Worm (Caenorhabditis elegans): ENCODE measurements around the gene R151.1.

The R151.1 gene

DNA sequence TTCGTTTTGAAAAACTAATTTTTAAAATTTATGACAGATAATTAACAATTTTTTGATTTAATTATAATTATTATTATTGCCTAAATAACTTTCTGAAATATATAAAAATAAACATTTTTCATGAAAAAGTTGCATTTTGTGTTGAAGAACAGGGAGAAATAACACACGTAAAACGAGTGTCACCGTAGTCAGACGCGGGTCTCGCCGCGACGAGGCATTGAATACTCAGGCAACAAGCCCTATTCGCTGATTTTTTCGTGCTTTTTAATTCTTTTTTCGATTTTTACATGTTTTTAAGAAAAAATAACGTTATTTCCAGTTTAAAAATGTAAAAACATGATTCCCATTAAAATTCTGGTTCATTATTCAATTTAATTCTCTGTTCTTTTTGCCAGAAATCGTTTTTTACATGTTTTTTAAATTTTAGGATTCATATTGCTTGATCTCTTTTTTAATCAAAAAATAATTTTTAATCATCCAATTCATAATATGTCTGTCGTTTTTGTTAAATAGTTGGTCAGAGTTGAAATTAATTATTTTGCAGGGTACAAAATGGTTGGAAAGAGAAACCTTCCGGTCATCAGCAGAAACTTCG lies 8.3 kb upstream of the R151.1 start, which contains the start of gene rpl-6 (continued):
- peak; percentile 20; the same call in 1 of the 2 replicates for TF ChIP-seq tra-1 (GFP tag; IDR thresholded peaks at IDR 0.05)
- peak; percentile 64 for TF ChIP-seq duxl-1 (tag; optimal IDR thresholded peaks at IDR 0.05; ENCODE audit: poor library complexity)
- TF ChIP-seq daf-16 (GFP tag; optimal IDR thresholded peaks at IDR 0.05), result no peak
- TF ChIP-seq daf-16 (tag; optimal IDR thresholded peaks at IDR 0.05), result peak; percentile 85
- peak; percentile 95 for TF ChIP-seq nhr-77 (tag; optimal IDR thresholded peaks at IDR 0.05)
- peak; percentile 33 for TF ChIP-seq ama-1 (optimal IDR thresholded peaks at IDR 0.05)
- TF ChIP-seq zip-11 (GFP tag; IDR thresholded peaks at IDR 0.05), result no peak
- peak; percentile 88 for TF ChIP-seq dpl-1 (GFP tag; optimal IDR thresholded peaks at IDR 0.05)
- TF ChIP-seq lin-29 (GFP tag; IDR thresholded peaks at IDR 0.05), result no peak
- TF ChIP-seq ctbp-1 (GFP tag; IDR thresholded peaks at IDR 0.05), result peak; percentile 46; the same call in 1 of the 2 replicates
- TF ChIP-seq nhr-28 (tag; optimal IDR thresholded peaks at IDR 0.05), result peak; percentile 88
- no peak for TF ChIP-seq jun-1 (tag; optimal IDR thresholded peaks at IDR 0.05)
- TF ChIP-seq F10B5.3 (tag; optimal IDR thresholded peaks at IDR 0.05), result no peak
- TF ChIP-seq egl-43 (GFP tag; IDR thresholded peaks at IDR 0.05), result no peak
- no peak for TF ChIP-seq saeg-2 (GFP tag; IDR thresholded peaks at IDR 0.05)
- peak; percentile 77 for TF ChIP-seq lin-13 (GFP tag; optimal IDR thresholded peaks at IDR 0.05)
- TF ChIP-seq skn-1 (tag; optimal IDR thresholded peaks at IDR 0.05), result no peak
- no peak for TF ChIP-seq Y105C5A.15 (GFP tag; IDR thresholded peaks at IDR 0.05)
- TF ChIP-seq sdz-12 (GFP tag; optimal IDR thresholded peaks at IDR 0.05), result no peak
- TF ChIP-seq php-3 (GFP tag; IDR thresholded peaks at IDR 0.05), result no peak
- TF ChIP-seq zip-2 (tag; optimal IDR thresholded peaks at IDR 0.05), result peak; percentile 38
- TF ChIP-seq zag-1 (tag; optimal IDR thresholded peaks at IDR 0.05), result no peak
- peak; percentile 80 for TF ChIP-seq arid-1 (GFP tag; conservative IDR thresholded peaks at IDR 0.05)
- TF ChIP-seq Y5F2A.4 (GFP tag; optimal IDR thresholded peaks at IDR 0.05), result no peak
- TF ChIP-seq nhr-42 (GFP tag; IDR thresholded peaks at IDR 0.05), result no peak
- TF ChIP-seq ztf-7 (tag; optimal IDR thresholded peaks at IDR 0.05), result peak; percentile 19
- peak; percentile 91 for TF ChIP-seq mep-1 (tag; optimal IDR thresholded peaks at IDR 0.05)
- peak; percentile 27; the same call in 1 of the 2 replicates for TF ChIP-seq ceh-20 (GFP tag; IDR thresholded peaks at IDR 0.05)
- TF ChIP-seq Y75B8A.6 (GFP tag; IDR thresholded peaks at IDR 0.05), result no peak
- peak; percentile 86 for TF ChIP-seq dve-1 (tag; optimal IDR thresholded peaks at IDR 0.05; ENCODE audit: insufficient read depth)
- peak; percentile 60 for TF ChIP-seq dmd-6 (GFP tag; IDR thresholded peaks at IDR 0.05)
- peak; percentile 81 for TF ChIP-seq zfp-2 (tag; optimal IDR thresholded peaks at IDR 0.05)
- TF ChIP-seq F44E2.7 (GFP tag; IDR thresholded peaks at IDR 0.05), result no peak
- peak; percentile 56 for TF ChIP-seq spr-1 (tag; optimal IDR thresholded peaks at IDR 0.05)
- TF ChIP-seq daf-8 (GFP tag; IDR thresholded peaks at IDR 0.05), result no peak
- peak; percentile 82 for TF ChIP-seq nhr-102 (tag; optimal IDR thresholded peaks at IDR 0.05)
- peak; percentile 24; the same call in 1 of the 2 replicates for TF ChIP-seq pha-4 (GFP tag; IDR thresholded peaks at IDR 0.05)
- TF ChIP-seq pha-4 (tag; optimal IDR thresholded peaks at IDR 0.05), result peak; percentile 86
- TF ChIP-seq lir-3 (tag; optimal IDR thresholded peaks at IDR 0.05), result no peak
- peak; percentile 37; the same call in 1 of the 2 replicates for TF ChIP-seq daf-19 (GFP tag; conservative IDR thresholded peaks at IDR 0.05)
- peak; percentile 87 for TF ChIP-seq nhr-11 (tag; optimal IDR thresholded peaks at IDR 0.05)
- TF ChIP-seq cey-2 (tag; optimal IDR thresholded peaks at IDR 0.05; ENCODE audit: borderline replicate concordance, insufficient read depth), result no peak
- TF ChIP-seq fkh-10 (GFP tag; optimal IDR thresholded peaks at IDR 0.05), result peak; percentile 77
- TF ChIP-seq lin-38 (GFP tag; IDR thresholded peaks at IDR 0.05), result peak; percentile 82
- TF ChIP-seq snpc-4 (tag; optimal IDR thresholded peaks at IDR 0.05), result peak; percentile 25
- TF ChIP-seq egl-27 (tag; optimal IDR thresholded peaks at IDR 0.05), result peak; percentile 23
- TF ChIP-seq unc-130 (GFP tag; optimal IDR thresholded peaks at IDR 0.05), result peak; percentile 41
- peak; percentile 79 for TF ChIP-seq rbr-2 (tag; optimal IDR thresholded peaks at IDR 0.05)
- 0 out of 2 replicates have a peak, but pooled peaks have one; percentile 32 for TF ChIP-seq ceh-44 (GFP tag; IDR thresholded peaks at IDR 0.05)
- peak; percentile 62 for TF ChIP-seq nhr-25 (tag; optimal IDR thresholded peaks at IDR 0.05; ENCODE audit: borderline replicate concordance, insufficient read depth)
- no peak for TF ChIP-seq ZK337.2 (GFP tag; IDR thresholded peaks at IDR 0.05)
